Worm (Caenorhabditis elegans) whole organism, mixed stage, embryonic: ENCODE measurements around the gene tig-3.

Experiments used
- bed-3 ChIP-seq: fragments of 200-800 bp; sonication (Bioruptor generic); optimal IDR thresholded peaks from 3 replicates; lab custom pipeline; 2018; ENCODE audit warnings: mild to moderate bottlenecking, missing genetic modification characterization, moderate library complexity, missing compliant biosample characterization
- ceh-83 ChIP-seq: fragments of 200-800 bp; sonication (Bioruptor generic); optimal IDR thresholded peaks from 2 replicates; lab custom pipeline; 2018; ENCODE audit warnings: mild to moderate bottlenecking, missing genetic modification characterization, missing compliant biosample characterization
- elt-1 ChIP-seq: sonication (generic microtip); optimal IDR thresholded peaks from 2 replicates; lab custom pipeline; 2017; ENCODE audit warnings: missing genetic modification characterization, mild to moderate bottlenecking, missing compliant biosample characterization, antibody characterized with exemption, moderate library complexity, borderline replicate concordance; ENCODE audit not compliant: insufficient read depth
- elt-3 ChIP-seq: fragments of 150-350 bp; optimal IDR thresholded peaks from 2 replicates; lab custom pipeline; 2014; ENCODE audit warnings: missing biosample characterization, missing genetic modification characterization
- flh-1 ChIP-seq: fragments of 200-800 bp; sonication (Bioruptor generic); optimal IDR thresholded peaks from 2 replicates; lab custom pipeline; 2018; ENCODE audit warnings: mild to moderate bottlenecking, missing genetic modification characterization, moderate library complexity, missing compliant biosample characterization
- hlh-1 ChIP-seq: fragments of 150-350 bp; optimal IDR thresholded peaks from 2 replicates; lab custom pipeline; 2014; ENCODE audit warnings: missing biosample characterization, missing genetic modification reagents, missing genetic modification characterization
- lin-13 ChIP-seq: fragments of 150-350 bp; optimal IDR thresholded peaks from 2 replicates; lab custom pipeline; 2014; ENCODE audit warnings: missing biosample characterization, missing genetic modification characterization
- lsy-2 ChIP-seq: fragments of 150-350 bp; optimal IDR thresholded peaks from 2 replicates; lab custom pipeline; 2014; ENCODE audit warnings: missing biosample characterization, missing genetic modification characterization
- nhr-12 ChIP-seq: fragments of 150-350 bp; optimal IDR thresholded peaks from 2 replicates; lab custom pipeline; 2014; ENCODE audit warnings: missing biosample characterization, missing genetic modification characterization
- nhr-28 ChIP-seq: fragments of 150-350 bp; optimal IDR thresholded peaks from 2 replicates; lab custom pipeline; 2014; ENCODE audit warnings: missing biosample characterization, missing genetic modification characterization
- snpc-4 ChIP-seq: fragments of 150-350 bp; optimal IDR thresholded peaks from 2 replicates; lab custom pipeline; 2014; ENCODE audit warnings: missing biosample characterization, missing genetic modification characterization
- tbx-8 ChIP-seq: fragments of 200-800 bp; sonication (Bioruptor generic); optimal IDR thresholded peaks from 2 replicates; lab custom pipeline; 2018; ENCODE audit warnings: mild to moderate bottlenecking, missing genetic modification characterization, moderate library complexity, missing compliant biosample characterization
- ztf-11 ChIP-seq: fragments of 150-350 bp; optimal IDR thresholded peaks from 2 replicates; lab custom pipeline; 2014; ENCODE audit warnings: missing biosample characterization, missing genetic modification characterization

- no peak for TF ChIP-seq flh-1
- no peak for TF ChIP-seq bed-3 (GFP tag; lab: Kevin White, UChicago)
- no peak for TF ChIP-seq lin-13 (tag; lab: Kevin White, UChicago)
- TF ChIP-seq ztf-11: no peak
- no peak for TF ChIP-seq elt-3 (tag; lab: Kevin White, UChicago)
- no peak for TF ChIP-seq snpc-4
- TF ChIP-seq nhr-12 (tag; lab: Kevin White, UChicago): no peak
- TF ChIP-seq nhr-28 (tag; lab: Kevin White, UChicago): no peak
- TF ChIP-seq tbx-8 (GFP tag; lab: Kevin White, UChicago): no peak
- TF ChIP-seq ceh-83: no peak
- TF ChIP-seq elt-1: peak; percentile 97
- TF ChIP-seq lsy-2: no peak
- no peak for TF ChIP-seq hlh-1 (tag; lab: Kevin White, UChicago)
Observed at ce11 chrII:15213732-15214131, 37.9 kb downstream of the tig-3 start.
